Comparison of ENCODE assay signal across 6 fruit fly cellular contexts in genomic region chr2L:21243964-21244466, dm6.
TF ChIP-seq lines count a peak whose summit lies in the region.

No protein-coding gene starts in this region.

- TF ChIP-seq CTCF in whole organism, embryonic (GFP tag; optimal IDR thresholded peaks at IDR 0.05; lab: Kevin White, UChicago) = no peak

TF ChIP-seq in whole organism, 6 proteins besides CTCF, POLR2A, EP300 and RAD21:
- peak; percentile 39 for TF ChIP-seq pan (optimal IDR thresholded peaks at IDR 0.05; lab: Kevin White, UChicago)
- TF ChIP-seq psq (optimal IDR thresholded peaks at IDR 0.05; lab: Kevin White, UChicago) = no peak
- TF ChIP-seq CG8478 (optimal IDR thresholded peaks at IDR 0.05; lab: Kevin White, UChicago) = no peak
- TF ChIP-seq usp (GFP tag; optimal IDR thresholded peaks at IDR 0.05; lab: Kevin White, UChicago) = no peak
- TF ChIP-seq Dll (optimal IDR thresholded peaks at IDR 0.05; lab: Kevin White, UChicago) = no peak
- TF ChIP-seq EcR (GFP tag; optimal IDR thresholded peaks at IDR 0.05; lab: Kevin White, UChicago) = peak; percentile 60 to 98

TF ChIP-seq in whole organism, adult, 20 proteins besides CTCF, POLR2A, EP300 and RAD21:
- TF ChIP-seq tj (GFP tag; optimal IDR thresholded peaks at IDR 0.05; lab: Kevin White, UChicago) = peak; percentile 67
- no peak for TF ChIP-seq ovo (GFP tag; optimal IDR thresholded peaks at IDR 0.05; lab: Kevin White, UChicago)
- TF ChIP-seq CG7045 (GFP tag; optimal IDR thresholded peaks at IDR 0.05; lab: Kevin White, UChicago) = no peak

TF ChIP-seq in whole organism, embryonic, 481 proteins besides CTCF, POLR2A, EP300 and RAD21 (continues in another document):
- TF ChIP-seq Atf6 (GFP tag; IDR thresholded peaks at IDR 0.05; lab: Robert Waterston, UW) = 0 out of 2 replicates have a peak, but pooled peaks have one; percentile 12
- TF ChIP-seq ssp (GFP tag; IDR thresholded peaks at IDR 0.05; lab: Robert Waterston, UW) = no peak
- TF ChIP-seq Nf-YC (tag; optimal IDR thresholded peaks at IDR 0.05; lab: Kevin White, UChicago) = no peak
- TF ChIP-seq CG17802 (tag; optimal IDR thresholded peaks at IDR 0.05; lab: Kevin White, UChicago) = no peak
- TF ChIP-seq ems (GFP tag; optimal IDR thresholded peaks at IDR 0.05; lab: Kevin White, UChicago) = no peak
- no peak for TF ChIP-seq CG8944 (GFP tag; optimal IDR thresholded peaks at IDR 0.05; lab: Kevin White, UChicago)
- peak; percentile 54 for TF ChIP-seq cg (GFP tag; optimal IDR thresholded peaks at IDR 0.05; lab: Kevin White, UChicago)
- no peak for TF ChIP-seq HLH3B (GFP tag; IDR thresholded peaks at IDR 0.05; lab: Robert Waterston, UW)
- peak; percentile 80; the same call in 2 of the 4 replicates for TF ChIP-seq chinmo (GFP tag; IDR thresholded peaks at IDR 0.05; lab: Robert Waterston, UW; ENCODE audit: partially characterized antibody)
- TF ChIP-seq zfh1 (GFP tag; IDR thresholded peaks at IDR 0.05; lab: Robert Waterston, UW) = no peak
- TF ChIP-seq gem (tag; optimal IDR thresholded peaks at IDR 0.05; lab: Kevin White, UChicago) = no peak
- TF ChIP-seq CG3726 (GFP tag; IDR thresholded peaks at IDR 0.05; lab: Robert Waterston, UW) = no peak
- no peak for TF ChIP-seq gce (GFP tag; IDR thresholded peaks at IDR 0.05; lab: Robert Waterston, UW)
- no peak for TF ChIP-seq ash1 (GFP tag; optimal IDR thresholded peaks at IDR 0.05; lab: Kevin White, UChicago)
- TF ChIP-seq cad (GFP tag; optimal IDR thresholded peaks at IDR 0.05; lab: Kevin White, UChicago) = no peak
- no peak for TF ChIP-seq NfI (GFP tag; optimal IDR thresholded peaks at IDR 0.05; lab: Kevin White, UChicago)
- TF ChIP-seq pros (GFP tag; optimal IDR thresholded peaks at IDR 0.05; lab: Kevin White, UChicago) = peak; percentile 97
- TF ChIP-seq h (optimal IDR thresholded peaks at IDR 0.05; lab: Kevin White, UChicago) = no peak
- TF ChIP-seq CG14441 (GFP tag; IDR thresholded peaks at IDR 0.05; lab: Robert Waterston, UW) = no peak
- TF ChIP-seq Ssrp (tag; optimal IDR thresholded peaks at IDR 0.05; lab: Kevin White, UChicago) = no peak
- TF ChIP-seq Sry-δ (GFP tag; optimal IDR thresholded peaks at IDR 0.05; lab: Kevin White, UChicago) = no peak
- no peak for TF ChIP-seq CG14050 (GFP tag; IDR thresholded peaks at IDR 0.05; lab: Robert Waterston, UW)

TF ChIP-seq in whole organism, prepupa, 60 proteins besides CTCF, POLR2A, EP300 and RAD21 (continues in another document):
- TF ChIP-seq Hr39 (GFP tag; optimal IDR thresholded peaks at IDR 0.05; lab: Kevin White, UChicago) = peak; percentile 72
- peak; percentile 58 for TF ChIP-seq Lpt (GFP tag; optimal IDR thresholded peaks at IDR 0.05; lab: Kevin White, UChicago)
- no peak for TF ChIP-seq Sox102F (GFP tag; optimal IDR thresholded peaks at IDR 0.05; lab: Kevin White, UChicago)
- peak; percentile 20 for TF ChIP-seq vri (GFP tag; optimal IDR thresholded peaks at IDR 0.05; lab: Kevin White, UChicago)
- TF ChIP-seq CG1621 (tag; optimal IDR thresholded peaks at IDR 0.05; lab: Kevin White, UChicago) = peak; percentile 60
- no peak for TF ChIP-seq spab (GFP tag; optimal IDR thresholded peaks at IDR 0.05; lab: Kevin White, UChicago)
- TF ChIP-seq Gug (GFP tag; IDR thresholded peaks at IDR 0.05; lab: Robert Waterston, UW) = no peak
- TF ChIP-seq fd59A (GFP tag; optimal IDR thresholded peaks at IDR 0.05; lab: Kevin White, UChicago) = no peak
- TF ChIP-seq acj6 (GFP tag; optimal IDR thresholded peaks at IDR 0.05; lab: Kevin White, UChicago) = no peak
- no peak for TF ChIP-seq esn (GFP tag; optimal IDR thresholded peaks at IDR 0.05; lab: Kevin White, UChicago)
- no peak for TF ChIP-seq CG9139 (GFP tag; optimal IDR thresholded peaks at IDR 0.05; lab: Kevin White, UChicago)
- no peak for TF ChIP-seq salr (GFP tag; optimal IDR thresholded peaks at IDR 0.05; lab: Kevin White, UChicago)
- no peak for TF ChIP-seq dac (GFP tag; optimal IDR thresholded peaks at IDR 0.05; lab: Kevin White, UChicago)
- TF ChIP-seq CG6854 (GFP tag; optimal IDR thresholded peaks at IDR 0.05; lab: Kevin White, UChicago) = peak; percentile 62
- TF ChIP-seq CG8319 (GFP tag; optimal IDR thresholded peaks at IDR 0.05; lab: Kevin White, UChicago) = no peak
- TF ChIP-seq CG6792 (GFP tag; optimal IDR thresholded peaks at IDR 0.05; lab: Kevin White, UChicago) = no peak
- TF ChIP-seq CG6163 (GFP tag; IDR thresholded peaks at IDR 0.05; lab: Robert Waterston, UW) = no peak; the same call in 2 of the 3 replicates
- TF ChIP-seq CG32006 (GFP tag; optimal IDR thresholded peaks at IDR 0.05; lab: Kevin White, UChicago) = no peak
- TF ChIP-seq Eip78C (GFP tag; lab: Kevin White, UChicago) = peak; percentile 69
- TF ChIP-seq Eip75B (GFP tag; optimal IDR thresholded peaks at IDR 0.05; lab: Kevin White, UChicago) = peak; percentile 64
- no peak for TF ChIP-seq CG7368 (GFP tag; optimal IDR thresholded peaks at IDR 0.05; lab: Kevin White, UChicago)
- TF ChIP-seq Ets21C (GFP tag; optimal IDR thresholded peaks at IDR 0.05; lab: Kevin White, UChicago) = no peak
- TF ChIP-seq Blimp-1 (GFP tag; optimal IDR thresholded peaks at IDR 0.05; lab: Kevin White, UChicago) = no peak

TF ChIP-seq in whole organism, pupa, 21 proteins besides CTCF, POLR2A, EP300 and RAD21:
- TF ChIP-seq CG15710 (tag; optimal IDR thresholded peaks at IDR 0.05; lab: Kevin White, UChicago) = no peak
- TF ChIP-seq Snoo (tag; optimal IDR thresholded peaks at IDR 0.05; lab: Kevin White, UChicago) = peak; percentile 2
- TF ChIP-seq CG17806 (tag; optimal IDR thresholded peaks at IDR 0.05; lab: Kevin White, UChicago) = no peak
- 0 out of 3 replicates have a peak, but pooled peaks have one; percentile 15 for TF ChIP-seq CG4496 (GFP tag; IDR thresholded peaks at IDR 0.05; lab: Robert Waterston, UW)
- TF ChIP-seq EcR (GFP tag; optimal IDR thresholded peaks at IDR 0.05; lab: Kevin White, UChicago) = peak; percentile 99
- TF ChIP-seq fd96Ca (GFP tag; IDR thresholded peaks at IDR 0.05; lab: Robert Waterston, UW) = no peak
- no peak for TF ChIP-seq rn (GFP tag; IDR thresholded peaks at IDR 0.05; lab: Robert Waterston, UW)
- no peak for TF ChIP-seq CG12605 (GFP tag; IDR thresholded peaks at IDR 0.05; lab: Robert Waterston, UW)
- TF ChIP-seq CG13204 (GFP tag; optimal IDR thresholded peaks at IDR 0.05; lab: Kevin White, UChicago) = peak; percentile 35
- no peak for TF ChIP-seq CG8301 (tag; optimal IDR thresholded peaks at IDR 0.05; lab: Kevin White, UChicago)
- TF ChIP-seq CG8159 (tag; optimal IDR thresholded peaks at IDR 0.05; lab: Kevin White, UChicago) = no peak

TF ChIP-seq in whole organism, wandering third instar larva, 38 proteins besides CTCF, POLR2A, EP300 and RAD21 (continues in another document):
- TF ChIP-seq HLH106 (tag; optimal IDR thresholded peaks at IDR 0.05; lab: Kevin White, UChicago) (no peak), tai (GFP tag; optimal IDR thresholded peaks at IDR 0.05; lab: Kevin White, UChicago) (no peak), N (GFP tag; optimal IDR thresholded peaks at IDR 0.05; lab: Kevin White, UChicago) (no peak), OdsH (GFP tag; optimal IDR thresholded peaks at IDR 0.05; lab: Kevin White, UChicago) (no peak), CrebA (GFP tag; optimal IDR thresholded peaks at IDR 0.05; lab: Kevin White, UChicago; ENCODE audit: borderline replicate concordance) (no peak), lola (GFP tag; optimal IDR thresholded peaks at IDR 0.05; lab: Kevin White, UChicago) (no peak), GATAd (GFP tag; optimal IDR thresholded peaks at IDR 0.05; lab: Kevin White, UChicago) (no peak), Hnf4 (GFP tag; optimal IDR thresholded peaks at IDR 0.05; lab: Kevin White, UChicago) (no peak), sv (GFP tag; optimal IDR thresholded peaks at IDR 0.05; lab: Kevin White, UChicago) (no peak), dmrt93B (GFP tag; optimal IDR thresholded peaks at IDR 0.05; lab: Kevin White, UChicago) (no peak), Abd-B (GFP tag; optimal IDR thresholded peaks at IDR 0.05; lab: Kevin White, UChicago) (no peak), brk (GFP tag; optimal IDR thresholded peaks at IDR 0.05; lab: Kevin White, UChicago) (peak; percentile 70), pan (optimal IDR thresholded peaks at IDR 0.05; lab: Kevin White, UChicago) (no peak), Vsx2 (GFP tag; optimal IDR thresholded peaks at IDR 0.05; lab: Kevin White, UChicago; ENCODE audit: partially characterized antibody) (no peak), Hr83 (GFP tag; optimal IDR thresholded peaks at IDR 0.05; lab: Kevin White, UChicago; ENCODE audit: poor library complexity, severe bottlenecking) (peak; percentile 43), Mio (GFP tag; optimal IDR thresholded peaks at IDR 0.05; lab: Kevin White, UChicago) (no peak), CG32264 (GFP tag; optimal IDR thresholded peaks at IDR 0.05; lab: Kevin White, UChicago) (no peak), dl (GFP tag; optimal IDR thresholded peaks at IDR 0.05; lab: Kevin White, UChicago; ENCODE audit: insufficient read depth in 1 of 2, partially characterized antibody in 2 of 2) (no peak), CG9705 (GFP tag; optimal IDR thresholded peaks at IDR 0.05; lab: Kevin White, UChicago) (no peak), sage (GFP tag; optimal IDR thresholded peaks at IDR 0.05; lab: Kevin White, UChicago) (peak; percentile 6), Dfd (GFP tag; optimal IDR thresholded peaks at IDR 0.05; lab: Kevin White, UChicago) (no peak), Rel (GFP tag; optimal IDR thresholded peaks at IDR 0.05; lab: Kevin White, UChicago) (no peak), Rel (tag; optimal IDR thresholded peaks at IDR 0.05; lab: Kevin White, UChicago) (peak; percentile 71), psq (GFP tag; optimal IDR thresholded peaks at IDR 0.05; lab: Kevin White, UChicago) (peak; percentile 96), Hr78 (GFP tag; optimal IDR thresholded peaks at IDR 0.05; lab: Kevin White, UChicago) (no peak), woc (GFP tag; optimal IDR thresholded peaks at IDR 0.05; lab: Kevin White, UChicago) (peak; percentile 12), Sp1 (GFP tag; optimal IDR thresholded peaks at IDR 0.05; lab: Kevin White, UChicago) (no peak), ey (GFP tag; optimal IDR thresholded peaks at IDR 0.05; lab: Kevin White, UChicago) (no peak), fru (GFP tag; optimal IDR thresholded peaks at IDR 0.05; lab: Kevin White, UChicago) (peak; percentile 49), h (GFP tag; optimal IDR thresholded peaks at IDR 0.05; lab: Kevin White, UChicago) (no peak), foxo (GFP tag; optimal IDR thresholded peaks at IDR 0.05; lab: Kevin White, UChicago) (no peak), rgr (GFP tag; optimal IDR thresholded peaks at IDR 0.05; lab: Kevin White, UChicago) (peak; percentile 4), jim (GFP tag; optimal IDR thresholded peaks at IDR 0.05; lab: Kevin White, UChicago) (no peak), Dif (GFP tag; optimal IDR thresholded peaks at IDR 0.05; lab: Kevin White, UChicago; ENCODE audit: partially characterized antibody) (peak; percentile 41), usp (GFP tag; optimal IDR thresholded peaks at IDR 0.05; lab: Kevin White, UChicago) (no peak), br (GFP tag; optimal IDR thresholded peaks at IDR 0.05; lab: Kevin White, UChicago) (no peak), Myc (optimal IDR thresholded peaks at IDR 0.05; lab: Kevin White, UChicago) (no peak)
